Fruit fly (Drosophila melanogaster): ENCODE data around the gene lmgA.

The lmgA gene

dm6 chr2L:8481623-8482424, 46.6 kb downstream of the lmgA start, which contains the start of gene CG43796 (continued):
- TF ChIP-seq mld (GFP tag; IDR thresholded peaks at IDR 0.05; ENCODE audit: partially characterized antibody): peak; percentile 76; the same call in 2 of the 3 replicates
- no peak for TF ChIP-seq CG3407 (GFP tag; optimal IDR thresholded peaks at IDR 0.05)
- TF ChIP-seq Gug (GFP tag; IDR thresholded peaks at IDR 0.05): no peak
- TF ChIP-seq lbe (GFP tag; optimal IDR thresholded peaks at IDR 0.05): no peak
- TF ChIP-seq CG6813 (GFP tag; optimal IDR thresholded peaks at IDR 0.05): no peak
- TF ChIP-seq Antp (GFP tag; optimal IDR thresholded peaks at IDR 0.05): no peak
- TF ChIP-seq CG7928 (GFP tag; optimal IDR thresholded peaks at IDR 0.05): no peak
- TF ChIP-seq CG2889 (GFP tag; IDR thresholded peaks at IDR 0.05): no peak
- TF ChIP-seq CG34376 (GFP tag; optimal IDR thresholded peaks at IDR 0.05): no peak
- TF ChIP-seq hb (GFP tag; IDR thresholded peaks at IDR 0.05; ENCODE audit: partially characterized antibody): 0 out of 3 replicates have a peak, but pooled peaks have one; percentile 50
- no peak for TF ChIP-seq CG2202 (tag; optimal IDR thresholded peaks at IDR 0.05)
- no peak for TF ChIP-seq NK7.1 (GFP tag; optimal IDR thresholded peaks at IDR 0.05)
- no peak for TF ChIP-seq Bteb2 (GFP tag; optimal IDR thresholded peaks at IDR 0.05)
- TF ChIP-seq sens (GFP tag): peak; percentile 81
- no peak for TF ChIP-seq CG6683 (GFP tag; optimal IDR thresholded peaks at IDR 0.05)
- peak; percentile 47 for TF ChIP-seq ato (GFP tag; IDR thresholded peaks at IDR 0.05; ENCODE audit: partially characterized antibody)
- no peak for TF ChIP-seq fd3F (GFP tag; optimal IDR thresholded peaks at IDR 0.05)
- TF ChIP-seq crc (GFP tag; optimal IDR thresholded peaks at IDR 0.05): no peak
- TF ChIP-seq Lim3 (GFP tag; IDR thresholded peaks at IDR 0.05): no peak
- peak; percentile 26 for TF ChIP-seq CTCF (GFP tag; optimal IDR thresholded peaks at IDR 0.05)
- TF ChIP-seq tna (GFP tag; IDR thresholded peaks at IDR 0.05; ENCODE audit: partially characterized antibody): peak; percentile 58; the same call in 1 of the 2 replicates
- no peak for TF ChIP-seq onecut (GFP tag; IDR thresholded peaks at IDR 0.05)
- no peak for TF ChIP-seq Dp (GFP tag; optimal IDR thresholded peaks at IDR 0.05)
- no peak for TF ChIP-seq CG14050 (GFP tag; IDR thresholded peaks at IDR 0.05)
- no peak for TF ChIP-seq org-1 (GFP tag; optimal IDR thresholded peaks at IDR 0.05)
- no peak for TF ChIP-seq Hr51 (GFP tag; optimal IDR thresholded peaks at IDR 0.05)
- no peak for TF ChIP-seq Atf6 (GFP tag; IDR thresholded peaks at IDR 0.05)

dm6 chr2L:8480825-8481224, 47.6 kb downstream of the lmgA start:
- TF ChIP-seq Awh (GFP tag; IDR thresholded peaks at IDR 0.05) (peak; percentile 42; the same call in 1 of the 2 replicates), Vsx1 (GFP tag; optimal IDR thresholded peaks at IDR 0.05) (peak; percentile 74), CG16863 (GFP tag; optimal IDR thresholded peaks at IDR 0.05) (no peak), Fer2 (tag; optimal IDR thresholded peaks at IDR 0.05) (no peak), Hr78 (GFP tag; optimal IDR thresholded peaks at IDR 0.05) (peak in 1 of 2 experiments; percentile 36), oc (tag; optimal IDR thresholded peaks at IDR 0.05) (peak; percentile 72), slp2 (GFP tag; optimal IDR thresholded peaks at IDR 0.05) (no peak), shn (GFP tag; optimal IDR thresholded peaks at IDR 0.05) (no peak)

- TF ChIP-seq CG34422 (GFP tag; IDR thresholded peaks at IDR 0.05): no peak
- peak; percentile 29; the same call in 1 of the 3 replicates for TF ChIP-seq CG6791 (GFP tag; IDR thresholded peaks at IDR 0.05; ENCODE audit: partially characterized antibody)
- TF ChIP-seq Opbp (GFP tag; IDR thresholded peaks at IDR 0.05; ENCODE audit: partially characterized antibody): no peak
- TF ChIP-seq oc (tag; optimal IDR thresholded peaks at IDR 0.05): no peak
- TF ChIP-seq CG14710 (tag; optimal IDR thresholded peaks at IDR 0.05): no peak
- no peak for TF ChIP-seq zfh1 (GFP tag; IDR thresholded peaks at IDR 0.05)
- TF ChIP-seq CG2199 (GFP tag; IDR thresholded peaks at IDR 0.05): peak; percentile 72; the same call in 1 of the 3 replicates
- no peak for TF ChIP-seq sens-2 (GFP tag; IDR thresholded peaks at IDR 0.05)
- TF ChIP-seq CG32767 (GFP tag; IDR thresholded peaks at IDR 0.05): 0 out of 2 replicates have a peak, but pooled peaks have one; percentile 36
- no peak for TF ChIP-seq jigr1 (GFP tag; IDR thresholded peaks at IDR 0.05)
- no peak for TF ChIP-seq C15 (GFP tag; IDR thresholded peaks at IDR 0.05)
- TF ChIP-seq Awh (GFP tag; IDR thresholded peaks at IDR 0.05): 0 out of 2 replicates have a peak, but pooled peaks have one; percentile 10
- no peak for TF ChIP-seq hkb (optimal IDR thresholded peaks at IDR 0.05)
- no peak for TF ChIP-seq hkb (GFP tag; IDR thresholded peaks at IDR 0.05)
Measured at dm6 chr2L:8478911-8479706, 49.3 kb downstream of the lmgA start.
